Fruit fly (Drosophila melanogaster) Kc167 (cell line): Measurements from ENCODE around the gene Tango14.

Experiments
- Myc ChIP-seq: fragments of >200 bp; optimal IDR thresholded peaks from 2 replicates; lab custom pipeline; 2017; ENCODE audit warnings: missing external identifiers
- Sin3A ChIP-seq: fragments of >200 bp; optimal IDR thresholded peaks from 2 replicates; lab custom pipeline; 2018; ENCODE audit warnings: missing external identifiers
- h ChIP-seq: fragments of >200 bp; optimal IDR thresholded peaks from 3 replicates; lab custom pipeline; 2018; ENCODE audit warnings: missing external identifiers
- insv ChIP-seq: fragments of >200 bp; optimal IDR thresholded peaks from 3 replicates; lab custom pipeline; 2018; ENCODE audit warnings: missing external identifiers
- psq ChIP-seq: fragments of >200 bp; optimal IDR thresholded peaks from 2 replicates; lab custom pipeline; 2017; ENCODE audit warnings: missing external identifiers
- ttk ChIP-seq: sonication (Bioruptor generic); optimal IDR thresholded peaks from 2 replicates; lab custom pipeline; 2017; ENCODE audit warnings: missing external identifiers

Gene Tango14

DNA sequence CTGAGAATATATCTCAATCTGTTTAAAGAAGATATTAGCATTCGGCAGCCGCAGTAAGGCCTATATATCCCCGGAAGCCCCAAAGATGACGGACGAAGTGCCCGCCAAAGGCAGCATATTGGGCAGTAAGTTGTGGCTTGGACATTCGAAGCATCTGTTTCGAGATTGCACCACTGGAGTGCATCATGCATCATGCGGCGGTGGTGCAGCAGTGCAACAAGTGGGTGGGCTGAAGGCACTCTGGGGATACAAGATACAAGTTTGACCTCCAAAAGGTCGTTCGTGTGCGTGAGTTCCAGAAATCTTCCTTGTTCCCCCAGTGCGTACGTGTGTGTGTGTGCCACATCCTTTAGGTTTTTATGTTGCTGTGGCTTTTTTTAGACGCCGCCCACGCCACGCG is 15.2 kb upstream of the Tango14 start:
- TF ChIP-seq Sin3A (lab: Kevin White, UChicago) (no peak), psq (lab: Kevin White, UChicago) (no peak), insv (lab: Kevin White, UChicago) (no peak), h (no peak), ttk (no peak), Myc (lab: Kevin White, UChicago) (no peak)

DNA sequence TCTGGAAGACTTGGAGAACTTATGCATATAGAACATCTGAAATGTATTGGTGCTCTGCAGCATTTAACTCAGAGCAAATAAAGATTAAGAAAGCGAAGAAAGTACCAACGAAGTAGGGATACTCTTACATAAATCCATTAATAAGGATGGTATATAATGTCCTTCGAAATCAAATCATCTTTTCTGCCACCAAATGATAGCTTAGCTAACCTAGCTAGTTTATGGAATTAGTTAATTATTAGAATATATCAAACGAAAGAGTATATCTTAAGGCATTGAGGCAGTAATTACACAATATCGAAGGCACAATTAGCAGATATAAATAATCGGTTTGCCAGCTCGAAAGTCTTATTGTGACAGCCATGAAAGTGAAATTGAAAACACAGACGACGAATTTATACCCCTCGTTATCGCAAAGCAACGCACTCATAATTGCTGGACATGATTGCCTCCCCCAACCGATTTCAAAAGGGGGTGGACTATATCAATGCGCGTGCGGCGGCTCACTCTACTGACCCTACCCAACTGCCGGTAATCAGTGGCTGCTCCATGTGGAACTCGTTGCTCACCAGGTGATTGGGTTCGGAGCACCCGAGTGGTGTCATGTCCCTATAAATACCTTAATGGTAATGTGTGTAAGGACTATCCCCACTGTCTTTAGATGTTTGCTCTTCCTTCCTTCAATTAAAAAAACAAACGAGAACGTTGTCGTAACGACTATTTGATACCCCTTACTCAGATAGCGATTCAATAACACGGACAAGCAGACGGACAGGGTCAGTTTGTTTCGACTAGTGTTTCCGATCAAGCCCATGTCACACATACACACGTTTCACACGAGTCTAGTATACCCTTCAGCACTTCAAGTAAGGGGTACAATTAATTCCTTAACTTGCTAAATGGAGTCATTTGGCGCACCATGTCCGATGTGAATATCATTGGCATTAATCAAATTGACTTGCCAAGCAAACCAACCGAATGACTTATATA is 13.8 kb upstream of the Tango14 start:
- TF ChIP-seq h (no peak), ttk (no peak), insv (lab: Kevin White, UChicago) (no peak), Myc (lab: Kevin White, UChicago) (no peak), Sin3A (lab: Kevin White, UChicago) (no peak)

DNA sequence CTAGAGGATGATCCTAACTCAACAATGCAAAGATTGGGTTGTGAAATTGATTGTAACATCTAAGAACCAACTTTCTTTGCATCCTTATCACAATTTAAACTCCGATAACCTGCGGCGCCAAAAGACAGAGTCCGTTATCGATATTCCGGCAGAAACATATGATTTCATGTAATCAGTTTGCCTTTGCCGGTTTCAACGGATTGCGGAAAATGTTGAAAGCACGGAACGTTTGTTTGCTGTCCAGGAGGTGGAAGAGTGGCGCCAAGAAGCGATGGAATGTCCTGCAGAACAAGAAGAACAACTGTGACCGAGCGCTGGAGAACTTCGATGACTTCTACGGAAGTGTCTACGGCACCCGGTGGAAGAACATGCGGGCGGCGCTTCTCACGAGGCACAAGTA is 10.8 kb upstream of the Tango14 start:
- no peak for TF ChIP-seq ttk
- TF ChIP-seq insv (lab: Kevin White, UChicago) = no peak
- TF ChIP-seq psq (lab: Kevin White, UChicago) = no peak
- TF ChIP-seq Sin3A (lab: Kevin White, UChicago) = no peak
- no peak for TF ChIP-seq h

DNA sequence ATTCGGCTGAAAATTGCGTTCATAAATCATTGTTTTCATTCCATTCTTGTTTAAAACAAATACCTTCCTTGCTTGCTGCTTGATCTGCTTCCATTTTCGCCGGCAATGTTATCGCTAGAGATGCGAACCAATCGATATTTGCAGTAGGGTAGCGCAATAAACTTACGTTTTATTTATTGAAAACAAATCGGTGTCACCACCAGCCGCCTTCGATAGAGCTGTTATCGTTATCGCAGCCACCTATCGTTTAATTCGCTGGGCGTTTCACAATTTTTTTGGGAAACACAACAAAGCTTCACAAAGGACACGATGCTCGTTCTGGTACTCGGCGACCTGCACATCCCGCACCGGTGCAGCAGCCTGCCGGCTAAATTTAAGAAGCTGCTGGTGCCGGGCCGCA is 7.9 kb upstream of the Tango14 start, which contains the start of the genes Tfb4 and Vps29:
Gene Tfb4 (minus strand): TSS at position 124 of the 400 bp plus-strand sequence.
Gene Vps29 (plus strand): TSS at position 213 of the 400 bp plus-strand sequence.
- TF ChIP-seq ttk (no peak), h (no peak), Myc (lab: Kevin White, UChicago) (no peak), insv (lab: Kevin White, UChicago) (no peak), psq (lab: Kevin White, UChicago) (no peak), Sin3A (lab: Kevin White, UChicago) (no peak)

DNA sequence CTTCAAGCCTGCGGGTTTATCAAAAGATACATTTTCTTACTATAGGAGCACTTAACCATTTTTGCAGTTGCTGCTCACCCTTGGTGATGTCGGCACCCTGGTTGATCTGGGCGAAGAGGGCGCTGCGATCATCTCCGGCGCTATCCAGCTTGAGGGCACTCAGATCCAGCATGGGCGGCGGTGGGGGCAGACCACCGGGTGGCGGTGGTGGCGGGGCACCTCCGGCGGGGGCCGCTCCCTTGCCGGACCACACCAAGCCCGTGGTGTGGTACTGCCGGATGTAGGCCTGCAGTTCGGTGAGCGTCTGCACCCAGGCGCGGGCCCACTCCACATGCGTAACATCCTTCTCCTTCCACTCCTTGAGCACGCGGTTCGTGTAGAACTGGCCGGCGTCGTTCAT is 5.8 kb upstream of the Tango14 start:
- TF ChIP-seq psq (lab: Kevin White, UChicago) = no peak
- no peak for TF ChIP-seq h
- TF ChIP-seq Sin3A (lab: Kevin White, UChicago) = no peak
- no peak for TF ChIP-seq insv (lab: Kevin White, UChicago)
- no peak for TF ChIP-seq Myc (lab: Kevin White, UChicago)
- TF ChIP-seq ttk = no peak

DNA sequence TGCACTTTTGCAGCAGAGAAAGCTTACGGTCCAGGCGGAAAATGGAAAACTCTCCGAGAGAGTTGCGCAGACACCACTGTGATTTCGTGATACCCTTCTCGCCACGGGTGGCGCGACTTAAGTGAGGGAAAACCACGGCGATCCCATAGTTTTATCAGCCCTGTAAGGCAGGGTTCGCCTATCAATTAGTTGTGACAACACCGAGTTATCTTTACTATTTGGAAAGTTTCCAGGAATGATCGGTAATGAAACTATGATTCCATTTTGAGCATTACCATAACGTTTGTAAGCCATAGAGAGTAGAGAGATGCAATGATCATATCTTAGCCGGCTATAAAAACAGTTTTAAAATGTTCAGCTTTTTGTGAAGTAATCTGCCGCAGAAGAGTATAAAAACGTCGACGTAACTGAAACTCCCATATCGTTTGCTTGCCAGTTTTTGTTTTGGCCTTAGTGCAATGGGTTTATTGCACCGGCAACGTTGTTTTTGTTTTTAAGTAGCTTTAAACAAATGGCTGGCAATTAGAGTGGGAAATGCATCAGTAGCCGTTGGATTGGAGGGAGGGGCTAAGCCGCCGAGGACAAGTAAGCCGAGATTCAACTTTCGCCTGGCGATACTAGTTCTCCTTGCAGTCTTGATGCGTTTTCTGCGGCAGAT is 1.7 kb upstream of the Tango14 start:
- TF ChIP-seq ttk = no peak
- no peak for TF ChIP-seq insv (lab: Kevin White, UChicago)
- TF ChIP-seq Sin3A (lab: Kevin White, UChicago) = no peak
- no peak for TF ChIP-seq Myc (lab: Kevin White, UChicago)

DNA sequence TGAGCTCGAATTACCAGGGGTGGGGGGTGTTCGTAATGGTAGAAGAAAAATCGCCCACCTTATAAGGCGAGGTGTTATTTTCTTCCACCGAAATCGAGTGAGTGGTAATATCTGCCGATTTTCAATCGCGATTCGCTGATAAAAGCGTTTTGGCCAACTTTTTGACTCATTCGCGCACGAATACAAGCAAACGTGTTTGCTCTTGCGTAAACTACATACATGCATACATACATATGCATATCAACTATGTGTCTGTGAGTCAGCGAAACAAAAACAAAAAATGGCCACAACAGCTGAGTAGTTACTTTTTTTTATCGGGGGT is 1.1 kb upstream of the Tango14 start:
- no peak for TF ChIP-seq Myc (lab: Kevin White, UChicago)
- no peak for TF ChIP-seq Sin3A (lab: Kevin White, UChicago)

DNA sequence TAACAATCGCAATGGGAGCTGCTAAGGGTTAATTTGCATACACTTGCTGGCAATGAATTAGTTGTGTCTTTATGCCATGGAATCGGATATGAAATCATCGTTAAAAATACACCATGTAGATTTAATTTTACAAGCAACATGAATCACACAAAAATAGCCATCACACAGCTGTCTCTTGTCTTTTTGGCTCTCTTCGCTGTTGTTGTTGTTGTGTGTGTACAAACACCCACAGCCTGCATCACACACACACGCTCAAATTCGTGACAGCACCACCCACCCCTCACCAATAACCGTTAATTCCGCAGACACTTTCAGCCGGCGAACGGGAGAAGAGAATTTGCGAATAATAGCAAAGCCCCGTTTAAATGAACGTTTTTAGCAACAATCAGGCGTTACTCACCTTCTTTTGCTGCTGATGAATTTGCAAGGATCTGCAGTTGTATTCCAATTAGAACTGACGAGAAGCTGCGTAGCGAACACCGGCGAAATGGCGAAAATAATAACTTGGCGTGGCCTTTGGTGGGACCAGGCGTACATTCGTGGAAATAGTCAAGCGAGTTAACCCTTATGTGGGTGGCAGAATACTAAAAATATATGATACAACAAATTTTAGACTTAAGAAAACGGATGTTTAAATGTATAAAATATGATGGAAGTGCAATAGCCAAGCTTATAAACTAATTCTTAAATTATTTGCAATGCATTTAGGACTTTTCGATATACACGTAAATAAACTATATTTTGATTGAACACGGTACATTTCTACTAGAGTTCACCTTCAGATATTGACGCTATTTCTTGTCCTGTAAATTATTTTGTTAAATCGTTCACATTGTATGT is 562 bp upstream of the Tango14 start, which contains the start of gene capt:
Gene capt (minus strand): TSS at position 584 of the 840 bp plus-strand sequence.
- no peak for TF ChIP-seq psq (lab: Kevin White, UChicago)
- TF ChIP-seq ttk = no peak
- TF ChIP-seq h = no peak
- peak; percentile 89 for TF ChIP-seq Sin3A (lab: Kevin White, UChicago)

DNA sequence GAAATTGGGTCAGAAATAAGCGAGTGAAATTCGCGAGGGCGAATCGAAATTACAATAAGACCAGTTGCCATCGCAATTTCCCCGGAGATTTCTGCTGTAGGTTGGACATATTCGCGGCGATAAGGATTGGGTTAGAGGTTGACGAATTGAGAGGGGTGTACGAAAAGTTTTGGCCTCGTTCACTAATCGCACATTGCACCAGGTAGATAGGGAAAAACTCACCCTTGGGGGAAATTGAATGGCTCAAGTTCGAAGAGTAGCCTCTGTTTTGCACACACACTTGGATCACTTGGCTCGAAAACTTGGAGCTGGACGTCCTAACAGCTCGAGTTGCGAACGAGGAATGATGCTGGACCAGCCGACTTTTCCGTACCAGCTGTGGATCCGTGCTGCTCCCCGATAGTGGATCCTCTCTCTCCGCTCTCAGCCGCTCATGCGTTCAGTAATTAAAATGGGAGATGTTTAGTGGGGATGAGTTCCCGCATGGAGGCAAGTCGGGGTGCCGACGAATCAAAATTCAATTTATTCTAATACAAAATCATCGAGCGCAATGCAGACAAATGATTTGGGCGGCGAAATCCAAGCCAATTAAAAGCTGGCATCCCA is 5.2 kb downstream of the Tango14 start, which contains the start of gene CG5080:
Gene CG5080 (minus strand): TSS at position 349 of the 606 bp plus-strand sequence.
- TF ChIP-seq psq (lab: Kevin White, UChicago) (no peak), Sin3A (lab: Kevin White, UChicago) (no peak), h (no peak), ttk (no peak), Myc (lab: Kevin White, UChicago) (no peak)

DNA sequence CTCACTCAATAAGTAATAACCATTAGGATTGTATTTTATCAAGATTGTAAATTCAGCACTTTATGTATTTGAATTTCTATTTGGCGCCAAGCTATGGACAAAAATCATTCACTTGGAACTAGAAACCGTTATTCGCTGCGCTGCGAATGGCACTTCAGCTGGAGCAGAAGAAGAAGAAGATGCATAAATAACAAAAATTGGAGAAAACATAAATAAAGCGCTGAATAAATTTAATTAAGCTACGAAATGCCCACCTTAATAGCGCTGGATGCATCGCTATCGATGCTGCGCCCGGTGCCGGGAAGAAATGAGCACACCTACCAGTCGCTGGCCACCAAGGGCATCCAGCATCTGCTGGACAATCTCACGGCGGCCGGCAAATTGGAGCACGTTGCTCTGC is 5.8 kb downstream of the Tango14 start, which contains the start of gene IntS14:
Gene IntS14 (plus strand): TSS at position 150 of the 400 bp plus-strand sequence.
- no peak for TF ChIP-seq ttk
- no peak for TF ChIP-seq Myc (lab: Kevin White, UChicago)
- TF ChIP-seq Sin3A (lab: Kevin White, UChicago) = no peak
- TF ChIP-seq h = no peak
- no peak for TF ChIP-seq insv (lab: Kevin White, UChicago)
- TF ChIP-seq psq (lab: Kevin White, UChicago) = no peak

DNA sequence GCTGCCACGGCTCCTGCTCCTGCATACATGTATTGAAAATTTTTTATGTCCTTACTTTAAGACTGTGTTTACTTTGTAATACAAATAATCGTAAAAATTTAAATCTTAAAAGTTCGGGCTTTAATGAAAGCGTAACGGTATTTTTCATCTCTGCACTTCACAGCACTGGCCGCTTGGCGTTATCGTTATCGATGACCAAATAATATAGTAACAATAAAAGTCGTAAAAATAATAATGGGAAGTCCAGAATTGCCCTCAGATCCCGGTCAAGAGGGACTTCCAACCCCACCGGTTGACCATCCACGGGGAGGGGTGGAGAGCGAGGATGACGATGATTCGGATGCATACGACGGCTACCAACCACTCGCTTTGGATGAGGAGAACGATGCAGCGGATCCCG is 7.9 kb downstream of the Tango14 start, which contains the start of gene CG14341:
Gene CG14341 (plus strand): TSS at position 181 of the 400 bp plus-strand sequence.
- TF ChIP-seq h (no peak), Myc (lab: Kevin White, UChicago) (no peak), insv (lab: Kevin White, UChicago) (no peak), psq (lab: Kevin White, UChicago) (no peak), ttk (no peak), Sin3A (lab: Kevin White, UChicago) (no peak)
